Worm (Caenorhabditis elegans) whole organism, L3 larva: ENCODE data around the gene K09B11.5.

ENCODE experiments used
- mdl-1 ChIP-seq: fragments of 150-350 bp; optimal IDR thresholded peaks from 2 replicates; lab custom pipeline; 2014; ENCODE audit warnings: missing biosample characterization, missing genetic modification characterization
- ztf-11 ChIP-seq: fragments of 150-350 bp; optimal IDR thresholded peaks from 2 replicates; lab custom pipeline; 2014; ENCODE audit warnings: missing biosample characterization, missing genetic modification characterization

ce11 chrIV:13454698-13455097, 20.9 kb upstream of the K09B11.5 start, which contains the start of gene uso-1:
- TF ChIP-seq ztf-11 (tag; lab: Kevin White, UChicago) (no peak), mdl-1 (tag; lab: Kevin White, UChicago) (no peak)
